Worm (Caenorhabditis elegans): ENCODE measurements around the gene F44E5.4.

F44E5.4 gene

ce11 chrII:11710771-11711170, 48.3 kb downstream of the F44E5.4 start:
- TF ChIP-seq nhr-47 (tag; optimal IDR thresholded peaks at IDR 0.05) (no peak), ceh-63 (GFP tag; optimal IDR thresholded peaks at IDR 0.05) (no peak), blmp-1 (tag; optimal IDR thresholded peaks at IDR 0.05) (peak; percentile 97), dsc-1 (tag; optimal IDR thresholded peaks at IDR 0.05) (no peak), efl-1 (optimal IDR thresholded peaks at IDR 0.05) (no peak), efl-1 (GFP tag; optimal IDR thresholded peaks at IDR 0.05 in 1 of 2) (peak in 1 of 2 experiments; percentile 15), mep-1 (tag; optimal IDR thresholded peaks at IDR 0.05) (no peak)

- TF ChIP-seq nhr-28 (tag; optimal IDR thresholded peaks at IDR 0.05) (no peak), C34B4.2 (tag; optimal IDR thresholded peaks at IDR 0.05) (no peak), C16A3.4 (tag; optimal IDR thresholded peaks at IDR 0.05) (no peak), ces-1 (GFP tag; optimal IDR thresholded peaks at IDR 0.05) (no peak), fkh-4 (tag; optimal IDR thresholded peaks at IDR 0.05; ENCODE audit: borderline replicate concordance) (no peak), egl-27 (tag; optimal IDR thresholded peaks at IDR 0.05) (no peak), mdl-1 (tag; optimal IDR thresholded peaks at IDR 0.05) (no peak), irx-1 (tag; optimal IDR thresholded peaks at IDR 0.05) (no peak), zag-1 (tag; optimal IDR thresholded peaks at IDR 0.05) (no peak), efl-1 (optimal IDR thresholded peaks at IDR 0.05) (no peak), efl-1 (GFP tag; optimal IDR thresholded peaks at IDR 0.05 in 1 of 2) (no peak), hlh-4 (tag; optimal IDR thresholded peaks at IDR 0.05) (no peak), ama-1 (optimal IDR thresholded peaks at IDR 0.05) (no peak), nhr-237 (tag; optimal IDR thresholded peaks at IDR 0.05) (no peak), ceh-63 (GFP tag; optimal IDR thresholded peaks at IDR 0.05) (no peak), fos-1 (tag; optimal IDR thresholded peaks at IDR 0.05) (no peak), nhr-20 (tag; optimal IDR thresholded peaks at IDR 0.05) (no peak), mep-1 (tag; optimal IDR thresholded peaks at IDR 0.05) (no peak), isw-1 (GFP tag; IDR thresholded peaks at IDR 0.05) (no peak), sptf-1 (tag; optimal IDR thresholded peaks at IDR 0.05) (no peak), nhr-19 (GFP tag; conservative IDR thresholded peaks at IDR 0.05) (no peak)
These were observed 49.6 kb downstream of the F44E5.4 start, which contains the start of gene fcmt-1 for ce11 chrII:11709464-11709863. fcmt-1 (minus strand) TSS chrII:11709564.
